Fruit fly (Drosophila melanogaster) whole organism, larva: Measurements from ENCODE around the gene Pstk.

Experiments used
- noc ChIP-seq: fragments of 200-800 bp; sonication (Bioruptor generic); optimal IDR thresholded peaks from 3 replicates; lab custom pipeline; 2019; ENCODE audit warnings: missing biosample characterization, mild to moderate bottlenecking, missing genetic modification characterization, moderate library complexity

The Pstk gene

dm6 chrX:19618183-19618740 is at the start of gene Pstk, which contains the start of gene Tim9b:
Gene Pstk (minus strand): TSS chrX:19618537.
Gene Tim9b (minus strand): TSS chrX:19618537.
- TF ChIP-seq noc (tag; lab: Kevin White, UChicago), result no peak

dm6 chrX:19667444-19668104 is 49.2 kb upstream of the Pstk start:
- TF ChIP-seq noc (tag; lab: Kevin White, UChicago), result no peak

dm6 chrX:19666991-19667409 is 48.7 kb upstream of the Pstk start, which contains the start of gene Zw:
Gene Zw (plus strand): TSS chrX:19667252.
- peak; percentile 26 for TF ChIP-seq noc (tag; lab: Kevin White, UChicago)

- TF ChIP-seq noc (tag; lab: Kevin White, UChicago), result peak; percentile 30
Measured at dm6 chrX:19665684-19666141, 47.4 kb upstream of the Pstk start.

dm6 chrX:19663859-19664728 is 45.8 kb upstream of the Pstk start, which contains the start of the genes CG14223 and Ssu72:
Gene CG14223 (minus strand): TSS chrX:19663971.
Gene Ssu72 (plus strand): TSS chrX:19664561.
- no peak for TF ChIP-seq noc (tag; lab: Kevin White, UChicago)

- no peak for TF ChIP-seq noc (tag; lab: Kevin White, UChicago)
Measured at dm6 chrX:19663196-19663858, 45.0 kb upstream of the Pstk start.

- TF ChIP-seq noc (tag; lab: Kevin White, UChicago), result no peak
Measured at dm6 chrX:19662583-19663195, 44.4 kb upstream of the Pstk start.

dm6 chrX:19651757-19652419 is 33.6 kb upstream of the Pstk start, which contains the start of the genes Ranbp21 and Elys:
Gene Ranbp21 (minus strand): TSS chrX:19652269.
Gene Elys (plus strand): TSS chrX:19652305.
- TF ChIP-seq noc (tag; lab: Kevin White, UChicago), result no peak

dm6 chrX:19645873-19646541 is 27.7 kb upstream of the Pstk start, which contains the start of gene Arp10:
Gene Arp10 (minus strand): TSS chrX:19646176.
- no peak for TF ChIP-seq noc (tag; lab: Kevin White, UChicago)

- no peak for TF ChIP-seq noc (tag; lab: Kevin White, UChicago)
Measured at dm6 chrX:19642819-19643504, 24.6 kb upstream of the Pstk start, which contains the start of the genes CG12237 and Sec61gamma. Gene CG12237 (minus strand): TSS chrX:19642869. Gene Sec61gamma (plus strand): TSS chrX:19643327.

dm6 chrX:19640707-19641248 is 22.4 kb upstream of the Pstk start:
- TF ChIP-seq noc (tag; lab: Kevin White, UChicago), result no peak

dm6 chrX:19638328-19638940 is 20.1 kb upstream of the Pstk start, which contains the start of gene Rcd-1:
Gene Rcd-1 (plus strand): TSS chrX:19638767.
- TF ChIP-seq noc (tag; lab: Kevin White, UChicago), result no peak
